Worm (Caenorhabditis elegans) whole organism, late embryonic: ENCODE measurements around the gene ceh-90.

ENCODE experiments used
- ceh-9 ChIP-seq: sonication (generic microtip); optimal IDR thresholded peaks from 2 replicates; lab custom pipeline; 2016; ENCODE audit warnings: mild to moderate bottlenecking, missing genetic modification characterization, inconsistent platforms, missing compliant biosample characterization
- pag-3 ChIP-seq: sonication (generic microtip); optimal IDR thresholded peaks from 2 replicates; lab custom pipeline; 2016; ENCODE audit warnings: missing compliant biosample characterization, missing genetic modification characterization, borderline replicate concordance
- pros-1 ChIP-seq: fragments of 150-350 bp; optimal IDR thresholded peaks from 2 replicates; lab custom pipeline; 2014; ENCODE audit warnings: missing biosample characterization, missing genetic modification reagents, missing genetic modification characterization
- sox-4 ChIP-seq: sonication (generic microtip); optimal IDR thresholded peaks from 2 replicates; lab custom pipeline; 2017; ENCODE audit warnings: mild to moderate bottlenecking, missing genetic modification characterization, inconsistent platforms, missing compliant biosample characterization
- unc-3 ChIP-seq, 2 experiments: fragments of 200-800 bp in 1 of 2; sonication (Bioruptor generic) in 1 of 2; sonication (generic microtip) in 1 of 2; conservative IDR thresholded peaks in 1 of 2; optimal IDR thresholded peaks in 1 of 2; 2 replicates each; pipeline versions ENCODE4 v1.3.6 to Lab custom; 2016 to 2022; ENCODE audit warnings: missing compliant biosample characterization in 2 of 2, missing genetic modification characterization in 2 of 2, missing genetic modification reagents in 1 of 2

ce11 chrX:14134883-14135282, 21.9 kb downstream of the ceh-90 start:
- TF ChIP-seq ceh-9 (tag; lab: Kevin White, UChicago) = no peak
- TF ChIP-seq pros-1 = no peak
- no peak for TF ChIP-seq sox-4 (tag; lab: Kevin White, UChicago)
- no peak for TF ChIP-seq pag-3
- no peak for TF ChIP-seq unc-3 (GFP tag; conservative IDR thresholded peaks at IDR 0.05; lab: Robert Waterston, UW)
- TF ChIP-seq unc-3 (tag; optimal IDR thresholded peaks at IDR 0.05; lab: Kevin White, UChicago) = no peak
